Fruit fly (Drosophila melanogaster): ENCODE results near the gene Mob2.

DNA sequence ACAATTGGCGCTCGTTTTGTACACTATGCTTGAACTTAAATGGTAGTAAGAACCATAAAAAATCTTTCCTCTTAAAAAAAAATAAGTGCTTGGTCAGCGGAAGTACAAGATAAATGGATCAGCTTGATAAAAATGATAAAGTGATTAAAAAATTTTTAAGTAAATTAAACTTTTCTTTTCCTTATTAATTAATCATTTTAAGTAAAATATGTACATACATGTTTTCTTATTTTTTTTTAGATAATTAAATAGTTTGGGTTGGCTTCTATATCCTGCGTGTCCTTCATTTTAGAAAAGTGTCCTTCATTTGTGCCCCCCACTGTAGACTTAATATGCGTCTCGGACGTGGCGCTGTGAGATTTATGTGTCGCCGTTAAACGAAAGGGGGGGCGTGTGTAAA is 5.4 kb downstream of the Mob2 start:
- TF ChIP-seq pan (optimal IDR thresholded peaks at IDR 0.05): no peak
- TF ChIP-seq CG8478 (optimal IDR thresholded peaks at IDR 0.05): no peak
- TF ChIP-seq usp (GFP tag; optimal IDR thresholded peaks at IDR 0.05): no peak

All from whole organism.